Worm (Caenorhabditis elegans): ENCODE measurements around the gene srlf-30.

DNA sequence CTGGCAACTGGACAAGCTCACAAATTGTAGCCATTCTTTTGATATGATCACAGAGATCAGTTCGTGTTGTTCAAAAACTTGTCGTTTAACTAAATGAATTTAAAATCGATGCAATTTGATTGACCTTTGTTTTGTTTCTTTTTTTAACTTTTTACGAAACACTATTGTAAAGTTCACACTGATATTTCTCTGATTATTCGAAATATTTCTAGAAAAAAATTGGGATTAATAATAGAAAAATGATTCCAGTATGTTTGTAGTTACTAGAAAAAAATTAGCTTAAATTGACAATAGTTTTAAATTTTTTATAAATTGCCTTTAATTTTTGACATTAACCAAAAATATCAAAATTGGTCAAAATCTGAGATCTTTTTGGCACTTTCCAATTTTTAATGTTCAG lies 9.0 kb downstream of the srlf-30 start, which contains the start of gene ZK596.2:
- TF ChIP-seq ceh-88 (GFP tag; IDR thresholded peaks at IDR 0.05) (no peak), mdl-1 (tag; optimal IDR thresholded peaks at IDR 0.05) (no peak), snpc-4 (tag; optimal IDR thresholded peaks at IDR 0.05) (no peak), pqm-1 (tag; optimal IDR thresholded peaks at IDR 0.05) (no peak), nhr-12 (tag; optimal IDR thresholded peaks at IDR 0.05) (no peak), ama-1 (optimal IDR thresholded peaks at IDR 0.05) (no peak), pag-3 (tag; optimal IDR thresholded peaks at IDR 0.05; ENCODE audit: borderline replicate concordance, insufficient read depth) (no peak), ztf-11 (tag; optimal IDR thresholded peaks at IDR 0.05) (no peak), aly-2 (tag; optimal IDR thresholded peaks at IDR 0.05) (no peak), blmp-1 (tag; optimal IDR thresholded peaks at IDR 0.05) (no peak), nhr-11 (tag; optimal IDR thresholded peaks at IDR 0.05) (no peak), nhr-47 (tag; optimal IDR thresholded peaks at IDR 0.05) (no peak), nhr-237 (tag; optimal IDR thresholded peaks at IDR 0.05) (no peak), tbx-2 (tag; optimal IDR thresholded peaks at IDR 0.05) (no peak)

All from whole organism, L1 larva.